Worm (Caenorhabditis elegans): Measurements from ENCODE around the gene shn-1.

Gene shn-1

ce11 chrII:11349892-11350291 lies 40.9 kb downstream of the shn-1 start, which contains the start of gene dph-5:
dph-5 (plus strand) TSS chrII:11350192.
- TF ChIP-seq mef-2 (tag; optimal IDR thresholded peaks at IDR 0.05) = no peak
- TF ChIP-seq unc-130 (tag; optimal IDR thresholded peaks at IDR 0.05) = no peak
- no peak for TF ChIP-seq ztf-11 (tag; optimal IDR thresholded peaks at IDR 0.05)
- no peak for TF ChIP-seq egl-13 (tag; optimal IDR thresholded peaks at IDR 0.05)
- no peak for TF ChIP-seq vab-15 (tag; optimal IDR thresholded peaks at IDR 0.05)
- TF ChIP-seq nhr-237 (tag; optimal IDR thresholded peaks at IDR 0.05) = no peak
- TF ChIP-seq ceh-8 (GFP tag; optimal IDR thresholded peaks at IDR 0.05) = no peak
- TF ChIP-seq alr-1 (tag; optimal IDR thresholded peaks at IDR 0.05; ENCODE audit: borderline replicate concordance) = no peak
- no peak for TF ChIP-seq ztf-4 (tag; optimal IDR thresholded peaks at IDR 0.05)
- no peak for TF ChIP-seq hpl-2 (GFP tag; optimal IDR thresholded peaks at IDR 0.05)
- no peak for TF ChIP-seq Y116A8C.19 (tag; optimal IDR thresholded peaks at IDR 0.05; ENCODE audit: borderline replicate concordance)
- TF ChIP-seq nhr-20 (tag; optimal IDR thresholded peaks at IDR 0.05) = no peak
- TF ChIP-seq dsc-1 (tag; optimal IDR thresholded peaks at IDR 0.05) = no peak
- no peak for TF ChIP-seq efl-1 (optimal IDR thresholded peaks at IDR 0.05)
- TF ChIP-seq efl-1 (GFP tag; optimal IDR thresholded peaks at IDR 0.05 in 1 of 2) = no peak
- TF ChIP-seq nhr-28 (tag; optimal IDR thresholded peaks at IDR 0.05) = no peak

- TF ChIP-seq ets-5 (GFP tag; IDR thresholded peaks at IDR 0.05) = no peak
- TF ChIP-seq hlh-4 (tag; optimal IDR thresholded peaks at IDR 0.05) = no peak
- no peak for TF ChIP-seq egl-27 (tag; optimal IDR thresholded peaks at IDR 0.05)
- TF ChIP-seq ama-1 (optimal IDR thresholded peaks at IDR 0.05) = no peak
- peak; percentile 80 for TF ChIP-seq snu-23 (GFP tag; optimal IDR thresholded peaks at IDR 0.05)
- peak; percentile 34 for TF ChIP-seq nhr-19 (GFP tag; conservative IDR thresholded peaks at IDR 0.05)
- TF ChIP-seq nhr-85 (tag) = peak; percentile 85
- peak; percentile 27 for TF ChIP-seq fos-1 (tag; optimal IDR thresholded peaks at IDR 0.05)
- TF ChIP-seq nhr-71 (tag; optimal IDR thresholded peaks at IDR 0.05) = peak; percentile 87
- peak; percentile 49 for TF ChIP-seq tbx-2 (tag; optimal IDR thresholded peaks at IDR 0.05)
- no peak for TF ChIP-seq unc-30 (tag; optimal IDR thresholded peaks at IDR 0.05)
- no peak; the same call in 1 of the 2 replicates for TF ChIP-seq ceh-88 (GFP tag; IDR thresholded peaks at IDR 0.05)
- TF ChIP-seq lin-13 (GFP tag; optimal IDR thresholded peaks at IDR 0.05) = no peak
- peak in 1 of 6 experiments; percentile 52 for TF ChIP-seq elt-3 (tag; optimal IDR thresholded peaks at IDR 0.05)
- peak; percentile 52 for TF ChIP-seq C16A3.4 (tag; optimal IDR thresholded peaks at IDR 0.05)
- peak; percentile 52 for TF ChIP-seq snpc-4 (tag; optimal IDR thresholded peaks at IDR 0.05)
- TF ChIP-seq sup-37 (GFP tag; optimal IDR thresholded peaks at IDR 0.05) = no peak
- peak; percentile 75 for TF ChIP-seq sox-4 (tag; optimal IDR thresholded peaks at IDR 0.05)
- no peak for TF ChIP-seq tlp-1 (tag; optimal IDR thresholded peaks at IDR 0.05)
- TF ChIP-seq ceh-63 (GFP tag; optimal IDR thresholded peaks at IDR 0.05) = no peak
- peak; percentile 70 for TF ChIP-seq unc-86 (tag; optimal IDR thresholded peaks at IDR 0.05)
- TF ChIP-seq nhr-20 (tag; optimal IDR thresholded peaks at IDR 0.05) = peak; percentile 68
- TF ChIP-seq dsc-1 (tag; optimal IDR thresholded peaks at IDR 0.05) = peak; percentile 98
- TF ChIP-seq ztf-4 (tag; optimal IDR thresholded peaks at IDR 0.05) = peak; percentile 9
- TF ChIP-seq blmp-1 (tag; optimal IDR thresholded peaks at IDR 0.05) = peak; percentile 64
- peak; percentile 0 for TF ChIP-seq F16B12.6 (tag; optimal IDR thresholded peaks at IDR 0.05)
- TF ChIP-seq lin-15B (tag; optimal IDR thresholded peaks at IDR 0.05) = peak; percentile 12
- no peak for TF ChIP-seq Y116A8C.19 (tag; optimal IDR thresholded peaks at IDR 0.05; ENCODE audit: borderline replicate concordance)
- peak; percentile 76 for TF ChIP-seq fkh-10 (GFP tag; optimal IDR thresholded peaks at IDR 0.05)
- no peak for TF ChIP-seq pag-3 (tag; optimal IDR thresholded peaks at IDR 0.05; ENCODE audit: borderline replicate concordance, insufficient read depth)
- TF ChIP-seq xbp-1 (tag; optimal IDR thresholded peaks at IDR 0.05) = peak; percentile 30
- no peak for TF ChIP-seq unc-62 (GFP tag; optimal IDR thresholded peaks at IDR 0.05)
- peak; percentile 50 for TF ChIP-seq nhr-77 (tag; optimal IDR thresholded peaks at IDR 0.05)
- no peak for TF ChIP-seq zip-4 (GFP tag; optimal IDR thresholded peaks at IDR 0.05)
- TF ChIP-seq alr-1 (tag; optimal IDR thresholded peaks at IDR 0.05; ENCODE audit: borderline replicate concordance) = no peak
- peak; percentile 87 to 96 for TF ChIP-seq lin-35 (GFP tag; optimal IDR thresholded peaks at IDR 0.05)
- peak; percentile 96 for TF ChIP-seq lin-14 (GFP tag; optimal IDR thresholded peaks at IDR 0.05)
- TF ChIP-seq C34B4.2 (tag; optimal IDR thresholded peaks at IDR 0.05) = no peak
- TF ChIP-seq nhr-90 (tag; optimal IDR thresholded peaks at IDR 0.05; ENCODE audit: poor library complexity) = peak; percentile 52
- TF ChIP-seq nhr-11 (tag; optimal IDR thresholded peaks at IDR 0.05) = peak; percentile 76
Observed at ce11 chrII:11347878-11348556, 42.7 kb downstream of the shn-1 start, which contains the start of the genes B0491.6 and pigm-1. B0491.6 (minus strand) TSS chrII:11348343. pigm-1 (plus strand) TSS chrII:11348445.
